Worm (Caenorhabditis elegans) whole organism, late embryonic: Measurements from ENCODE around the gene F47B8.1.
A peak's percentile ranks its signal among the peaks of the same experiment; 100 is the strongest.

Experiments used
- K02D7.2 ChIP-seq: sonication (generic microtip); optimal IDR thresholded peaks from 2 replicates; lab custom pipeline; 2017; ENCODE audit warnings: mild to moderate bottlenecking, missing genetic modification characterization, missing compliant biosample characterization
- ama-1 ChIP-seq: fragments of 150-350 bp; optimal IDR thresholded peaks from 2 replicates; lab custom pipeline; 2014
- lin-11 ChIP-seq: fragments of 200-800 bp; sonication (Bioruptor generic); optimal IDR thresholded peaks from 2 replicates; lab custom pipeline; 2018; ENCODE audit warnings: mild to moderate bottlenecking, missing genetic modification characterization, missing compliant biosample characterization
- nfya-1 ChIP-seq: sonication (generic microtip); optimal IDR thresholded peaks from 2 replicates; lab custom pipeline; 2017; ENCODE audit warnings: missing genetic modification characterization, mild to moderate bottlenecking, missing compliant biosample characterization, antibody characterized with exemption, moderate library complexity
- nhr-11 ChIP-seq: fragments of 150-350 bp; optimal IDR thresholded peaks from 2 replicates; lab custom pipeline; 2014; ENCODE audit warnings: missing biosample characterization, missing genetic modification characterization
- pag-3 ChIP-seq: sonication (generic microtip); optimal IDR thresholded peaks from 2 replicates; lab custom pipeline; 2016; ENCODE audit warnings: missing compliant biosample characterization, missing genetic modification characterization, borderline replicate concordance
- pha-4 ChIP-seq: fragments of 150-350 bp; optimal IDR thresholded peaks from 2 replicates; lab custom pipeline; 2018; ENCODE audit warnings: missing biosample characterization, missing genetic modification reagents, missing genetic modification characterization
- pqm-1 ChIP-seq: sonication (generic microtip); optimal IDR thresholded peaks from 2 replicates; lab custom pipeline; 2016; ENCODE audit warnings: missing genetic modification characterization, missing compliant biosample characterization
- ttx-3 ChIP-seq: sonication (generic microtip); optimal IDR thresholded peaks from 2 replicates; lab custom pipeline; 2016; ENCODE audit warnings: missing genetic modification reagents, missing genetic modification characterization, missing compliant biosample characterization

DNA sequence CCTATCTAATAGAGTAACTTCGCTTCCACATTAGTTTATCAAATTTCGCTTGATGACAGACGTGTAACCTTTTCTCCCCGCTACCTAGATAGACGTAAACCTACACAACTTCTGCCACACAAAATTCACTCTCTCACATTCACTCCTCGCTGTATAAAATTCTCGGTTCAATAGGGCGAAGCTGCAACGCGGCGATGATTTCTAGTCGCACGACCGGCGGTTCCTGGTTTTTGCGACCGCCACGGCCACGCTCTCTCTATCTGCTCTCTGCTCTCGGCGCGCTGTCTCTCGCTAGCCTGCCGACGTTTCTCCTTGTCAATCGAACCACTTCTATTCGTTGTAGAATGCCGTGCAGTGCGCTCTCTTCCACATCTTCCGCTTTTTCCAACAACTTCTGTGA, 36.8 kb upstream of the F47B8.1 start:
- TF ChIP-seq pag-3 (tag; lab: Kevin White, UChicago) (no peak), ama-1 (lab: Kevin White, UChicago) (no peak), lin-11 (tag; lab: Kevin White, UChicago) (no peak), ttx-3 (no peak), nfya-1 (peak; percentile 62), pqm-1 (tag; lab: Kevin White, UChicago) (peak; percentile 15), K02D7.2 (tag; lab: Kevin White, UChicago) (no peak), pha-4 (tag; lab: Kevin White, UChicago) (no peak), nhr-11 (no peak)
